Worm (Caenorhabditis elegans) whole organism, L1 larva: Measurements from ENCODE around the gene ceh-63.

Experiments used
- alr-1 ChIP-seq: fragments of 200-800 bp; sonication (Bioruptor generic); optimal IDR thresholded peaks from 2 replicates; lab custom pipeline; 2018; ENCODE audit warnings: borderline replicate concordance, mild to moderate bottlenecking, missing genetic modification characterization, missing compliant biosample characterization
- ceh-63 ChIP-seq: fragments of 200-800 bp; sonication (Bioruptor generic); optimal IDR thresholded peaks from 2 replicates; lab custom pipeline; 2018; ENCODE audit warnings: mild to moderate bottlenecking, missing genetic modification characterization, missing compliant biosample characterization
- ceh-88 ChIP-seq: fragments of 200-800 bp; sonication (Bioruptor generic); IDR thresholded peaks from 2 replicates; pipeline ENCODE4 v1.3.6; 2022; ENCODE audit warnings: missing genetic modification characterization, missing compliant biosample characterization
- dsc-1 ChIP-seq: sonication (generic microtip); optimal IDR thresholded peaks from 2 replicates; lab custom pipeline; 2016; ENCODE audit warnings: mild to moderate bottlenecking, missing genetic modification characterization, missing compliant biosample characterization
- egl-13 ChIP-seq: sonication (generic microtip); optimal IDR thresholded peaks from 2 replicates; lab custom pipeline; 2016; ENCODE audit warnings: missing genotype, missing genetic modification reagents, missing genetic modification characterization, missing compliant biosample characterization
- egl-27 ChIP-seq, 2 experiments: fragments of 150-350 bp in 1 of 2; sonication (generic microtip); optimal IDR thresholded peaks; 3 replicates each; lab custom pipeline; 2017 to 2018; ENCODE audit warnings: missing biosample characterization in 2 of 2, missing genetic modification characterization in 2 of 2, missing genetic modification reagents in 2 of 2
- elt-2 ChIP-seq: sonication (generic microtip); optimal IDR thresholded peaks from 2 replicates; lab custom pipeline; 2016; ENCODE audit warnings: missing genetic modification characterization, mild to moderate bottlenecking, inconsistent platforms, missing compliant biosample characterization, missing genetic modification reagents
- elt-3 ChIP-seq, 6 experiments: fragments of 150-350 bp in 1 of 6; sonication (generic microtip); optimal IDR thresholded peaks; 2 replicates each; lab custom pipeline; 2017 to 2018; ENCODE audit warnings: missing biosample characterization in 6 of 6, missing genetic modification characterization in 6 of 6, inconsistent platforms in 1 of 6
- ets-5 ChIP-seq: fragments of 200-800 bp; sonication (Bioruptor generic); IDR thresholded peaks from 2 replicates; pipeline ENCODE4 v1.3.6; 2022; ENCODE audit warnings: missing genetic modification characterization, missing compliant biosample characterization
- fkh-10 ChIP-seq: sonication (generic microtip); optimal IDR thresholded peaks from 2 replicates; lab custom pipeline; 2017; ENCODE audit warnings: missing biosample characterization, missing genetic modification reagents, missing genetic modification characterization
- fkh-4 ChIP-seq: sonication (generic microtip); optimal IDR thresholded peaks from 2 replicates; lab custom pipeline; 2016; ENCODE audit warnings: missing compliant biosample characterization, missing genetic modification characterization, borderline replicate concordance
- fkh-8 ChIP-seq: sonication (generic microtip); optimal IDR thresholded peaks from 2 replicates; lab custom pipeline; 2016; ENCODE audit warnings: mild to moderate bottlenecking, missing genetic modification characterization, missing compliant biosample characterization
- grh-1 ChIP-seq: fragments of 200-800 bp; sonication (Bioruptor generic); IDR thresholded peaks from 2 replicates; pipeline ENCODE4 v1.3.6; 2022; ENCODE audit warnings: missing genetic modification reagents, missing genetic modification characterization, missing compliant biosample characterization
- hpl-2 ChIP-seq: fragments of 150-350 bp; optimal IDR thresholded peaks from 2 replicates; lab custom pipeline; 2014; ENCODE audit warnings: missing biosample characterization, missing genetic modification reagents, missing genetic modification characterization
- jun-1 ChIP-seq: fragments of 150-350 bp; optimal IDR thresholded peaks from 2 replicates; lab custom pipeline; 2014; ENCODE audit warnings: missing biosample characterization, missing genetic modification reagents, missing genetic modification characterization
- lin-13 ChIP-seq: fragments of 150-350 bp; optimal IDR thresholded peaks from 2 replicates; lab custom pipeline; 2014; ENCODE audit warnings: missing biosample characterization, missing genetic modification reagents, missing genetic modification characterization
- lin-14 ChIP-seq: fragments of 200-800 bp; sonication (Bioruptor generic); optimal IDR thresholded peaks from 2 replicates; lab custom pipeline; 2018; ENCODE audit warnings: mild to moderate bottlenecking, missing genetic modification characterization, moderate library complexity, missing compliant biosample characterization
- lin-15B ChIP-seq: fragments of 150-350 bp; sonication (generic microtip); optimal IDR thresholded peaks from 3 replicates; lab custom pipeline; 2014; ENCODE audit warnings: missing biosample characterization, missing genetic modification characterization
- lin-35 ChIP-seq, 2 experiments: fragments of 150-350 bp; optimal IDR thresholded peaks; 2 replicates each; lab custom pipeline; 2014; ENCODE audit warnings: missing biosample characterization in 2 of 2, missing genetic modification characterization in 2 of 2, missing genetic modification reagents in 2 of 2
- lin-39 ChIP-seq: fragments of 150-350 bp; optimal IDR thresholded peaks from 2 replicates; lab custom pipeline; 2014; ENCODE audit warnings: missing biosample characterization, missing genetic modification reagents, missing genetic modification characterization
- lsy-2 ChIP-seq, 2 experiments: fragments of 150-350 bp; optimal IDR thresholded peaks; 2 replicates each; lab custom pipeline; 2014; ENCODE audit warnings: missing biosample characterization in 2 of 2, missing genetic modification characterization in 2 of 2
- mab-9 ChIP-seq: fragments of 200-800 bp; sonication (Bioruptor generic); IDR thresholded peaks from 2 replicates; pipeline ENCODE4 v1.3.6; 2022; ENCODE audit warnings: missing genetic modification reagents, missing genetic modification characterization, missing compliant biosample characterization
- nhr-11 ChIP-seq: fragments of 150-350 bp; optimal IDR thresholded peaks from 2 replicates; lab custom pipeline; 2014; ENCODE audit warnings: missing biosample characterization, missing genetic modification characterization
- nhr-12 ChIP-seq: sonication (generic microtip); optimal IDR thresholded peaks from 2 replicates; lab custom pipeline; 2017; ENCODE audit warnings: missing biosample characterization, missing genetic modification characterization
- nhr-19 ChIP-seq: fragments of 200-800 bp; sonication (Bioruptor generic); conservative IDR thresholded peaks from 2 replicates; pipeline ENCODE4 v1.3.6; 2022; ENCODE audit warnings: missing genetic modification characterization, missing compliant biosample characterization
- nhr-28 ChIP-seq: fragments of 150-350 bp; optimal IDR thresholded peaks from 2 replicates; lab custom pipeline; 2014; ENCODE audit warnings: missing biosample characterization, missing genetic modification characterization
- nhr-71 ChIP-seq: sonication (generic microtip); optimal IDR thresholded peaks from 2 replicates; lab custom pipeline; 2016; ENCODE audit warnings: mild to moderate bottlenecking, missing genetic modification characterization, moderate library complexity, missing compliant biosample characterization
- nhr-84 ChIP-seq: sonication (generic microtip); optimal IDR thresholded peaks from 2 replicates; lab custom pipeline; 2017; ENCODE audit warnings: missing biosample characterization, missing genetic modification characterization
- nhr-85 ChIP-seq: sonication (generic microtip); peaks from one replicate; lab custom pipeline; 2016; ENCODE audit warnings: missing genetic modification characterization, inconsistent platforms, missing compliant biosample characterization
- pqm-1 ChIP-seq: sonication (generic microtip); optimal IDR thresholded peaks from 3 replicates; lab custom pipeline; 2017; ENCODE audit warnings: missing biosample characterization, missing genetic modification characterization
- rnt-1 ChIP-seq: sonication (generic microtip); optimal IDR thresholded peaks from 2 replicates; lab custom pipeline; 2016; ENCODE audit warnings: mild to moderate bottlenecking, missing genetic modification characterization, moderate library complexity, missing compliant biosample characterization
- snpc-4 ChIP-seq: fragments of 150-350 bp; optimal IDR thresholded peaks from 2 replicates; lab custom pipeline; 2014; ENCODE audit warnings: missing biosample characterization, missing genetic modification characterization
- snu-23 ChIP-seq: sonication (generic microtip); optimal IDR thresholded peaks from 2 replicates; lab custom pipeline; 2016; ENCODE audit warnings: missing genetic modification characterization, missing compliant biosample characterization
- sox-4 ChIP-seq: sonication (generic microtip); optimal IDR thresholded peaks from 2 replicates; lab custom pipeline; 2016; ENCODE audit warnings: missing genetic modification characterization, missing compliant biosample characterization
- tbx-2 ChIP-seq: sonication (generic microtip); optimal IDR thresholded peaks from 2 replicates; lab custom pipeline; 2016; ENCODE audit warnings: missing genetic modification characterization, missing compliant biosample characterization
- tlp-1 ChIP-seq: fragments of 150-350 bp; optimal IDR thresholded peaks from 2 replicates; lab custom pipeline; 2014; ENCODE audit warnings: missing biosample characterization, missing genetic modification characterization
- unc-30 ChIP-seq: sonication (generic microtip); optimal IDR thresholded peaks from 2 replicates; lab custom pipeline; 2017; ENCODE audit warnings: missing biosample characterization, missing genetic modification characterization
- unc-62 ChIP-seq: fragments of 150-350 bp; optimal IDR thresholded peaks from 2 replicates; lab custom pipeline; 2014; ENCODE audit warnings: missing biosample characterization, missing genetic modification reagents, missing genetic modification characterization
- unc-98 ChIP-seq: fragments of 200-800 bp; sonication (Bioruptor generic); IDR thresholded peaks from 2 replicates; pipeline ENCODE4 v1.3.6; 2022; ENCODE audit warnings: missing genetic modification characterization, missing compliant biosample characterization
- zag-1 ChIP-seq: fragments of 150-350 bp; optimal IDR thresholded peaks from 2 replicates; lab custom pipeline; 2014; ENCODE audit warnings: missing biosample characterization, missing genetic modification characterization
- zip-4 ChIP-seq: fragments of 200-800 bp; sonication (Bioruptor generic); optimal IDR thresholded peaks from 2 replicates; lab custom pipeline; 2018; ENCODE audit warnings: mild to moderate bottlenecking, missing genetic modification characterization, moderate library complexity, missing compliant biosample characterization

ceh-63 gene

DNA sequence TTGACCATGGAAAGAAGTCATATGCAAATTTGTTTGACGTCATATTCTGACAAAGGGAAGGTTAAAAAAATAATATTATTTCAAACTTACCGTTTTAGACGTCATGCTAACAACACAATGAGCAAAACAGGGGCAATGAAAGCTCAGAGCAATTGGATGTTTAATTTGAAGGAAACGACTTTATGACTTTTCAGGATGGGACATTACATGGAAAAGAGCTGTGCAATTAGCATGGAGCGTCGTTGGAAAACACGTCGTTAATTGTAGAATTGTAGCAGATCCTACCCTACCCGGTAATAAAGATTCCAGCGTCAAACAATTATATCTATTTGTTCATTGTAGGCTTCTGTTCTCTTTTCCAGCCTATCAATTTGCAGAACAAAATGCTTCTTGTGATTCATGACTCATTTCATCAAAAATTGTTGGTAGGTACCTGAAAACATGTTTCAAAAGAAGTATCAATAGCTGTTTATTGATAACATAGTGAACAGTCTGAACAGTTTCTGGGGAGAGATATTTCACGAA lies at the start of gene ceh-63:
TSS of gene ceh-63 (minus strand) at position 475 of the 525 bp plus-strand sequence.
- no peak for TF ChIP-seq lin-39 (tag; lab: Kevin White, UChicago)
- peak; percentile 100 for TF ChIP-seq ceh-63 (GFP tag; lab: Kevin White, UChicago)

DNA sequence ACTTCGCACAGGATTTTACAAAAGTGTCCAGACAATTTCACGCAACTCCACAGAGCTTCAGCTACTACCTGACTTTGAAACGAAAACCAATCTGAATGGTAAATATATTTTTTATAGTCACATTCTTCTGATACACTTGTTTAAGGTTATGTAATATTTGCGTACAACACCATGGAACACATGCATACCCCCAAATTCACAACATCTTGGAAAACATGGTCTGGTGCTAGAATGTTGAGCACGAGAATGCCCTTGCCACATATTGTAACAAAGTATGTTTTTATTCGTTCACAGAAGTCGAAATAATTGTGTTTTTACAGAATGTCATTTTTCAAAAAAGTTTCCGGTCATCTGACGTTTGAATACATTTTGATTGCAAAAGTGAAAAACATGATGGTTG lies 42.0 kb upstream of the ceh-63 start:
- TF ChIP-seq egl-13 (tag; lab: Kevin White, UChicago) (no peak), sox-4 (no peak), unc-98 (GFP tag; lab: Robert Waterston, UW) (no peak), ceh-88 (GFP tag; lab: Robert Waterston, UW) (no peak), lin-15B (tag; lab: Kevin White, UChicago) (no peak), mab-9 (GFP tag; lab: Robert Waterston, UW) (no peak), grh-1 (GFP tag; lab: Robert Waterston, UW) (no peak), tlp-1 (tag; lab: Kevin White, UChicago) (no peak), nhr-19 (GFP tag; lab: Robert Waterston, UW) (no peak), elt-2 (tag; lab: Kevin White, UChicago) (no peak), nhr-85 (tag; lab: Kevin White, UChicago) (no peak), snpc-4 (no peak), lsy-2 (tag; optimal IDR thresholded peaks at IDR 0.05; lab: Kevin White, UChicago) (no peak), nhr-12 (tag; lab: Kevin White, UChicago) (no peak), zip-4 (GFP tag; lab: Kevin White, UChicago) (no peak), hpl-2 (GFP tag; lab: Kevin White, UChicago) (no peak), pqm-1 (tag; lab: Kevin White, UChicago) (no peak), nhr-71 (tag; lab: Kevin White, UChicago) (no peak)

DNA sequence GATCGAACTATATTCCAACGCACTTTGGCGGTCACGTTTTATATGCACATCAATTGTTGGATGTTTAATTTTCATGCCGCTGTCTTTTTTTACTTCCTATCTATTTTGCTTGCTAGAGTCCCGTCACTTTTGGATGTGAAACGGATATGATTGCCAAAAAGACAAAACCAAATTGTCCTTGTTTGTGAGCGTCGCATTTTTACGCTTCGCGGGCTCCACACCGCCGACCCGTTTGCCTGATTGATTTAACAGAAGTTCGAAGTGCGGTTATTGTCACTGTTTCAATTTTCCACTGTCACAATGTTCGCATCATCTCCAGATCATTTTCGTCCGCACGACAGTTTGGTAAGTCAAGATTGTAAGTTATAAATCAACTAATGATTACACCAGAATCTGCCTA lies 40.9 kb upstream of the ceh-63 start, which contains the start of gene C01C4.2:
TSS of gene C01C4.2 (plus strand) at position 301 of the 400 bp plus-strand sequence.
- TF ChIP-seq pqm-1 (tag; lab: Kevin White, UChicago) (no peak), egl-13 (tag; lab: Kevin White, UChicago) (no peak), rnt-1 (tag; lab: Kevin White, UChicago) (no peak), lin-35 (GFP tag; optimal IDR thresholded peaks at IDR 0.05; lab: Kevin White, UChicago) (no peak), unc-30 (no peak), lsy-2 (tag; optimal IDR thresholded peaks at IDR 0.05; lab: Kevin White, UChicago) (no peak), unc-62 (GFP tag; lab: Kevin White, UChicago) (no peak), zag-1 (no peak), egl-27 (tag; optimal IDR thresholded peaks at IDR 0.05; lab: Kevin White, UChicago) (no peak), fkh-8 (tag; lab: Kevin White, UChicago) (no peak), lin-15B (tag; lab: Kevin White, UChicago) (no peak)

DNA sequence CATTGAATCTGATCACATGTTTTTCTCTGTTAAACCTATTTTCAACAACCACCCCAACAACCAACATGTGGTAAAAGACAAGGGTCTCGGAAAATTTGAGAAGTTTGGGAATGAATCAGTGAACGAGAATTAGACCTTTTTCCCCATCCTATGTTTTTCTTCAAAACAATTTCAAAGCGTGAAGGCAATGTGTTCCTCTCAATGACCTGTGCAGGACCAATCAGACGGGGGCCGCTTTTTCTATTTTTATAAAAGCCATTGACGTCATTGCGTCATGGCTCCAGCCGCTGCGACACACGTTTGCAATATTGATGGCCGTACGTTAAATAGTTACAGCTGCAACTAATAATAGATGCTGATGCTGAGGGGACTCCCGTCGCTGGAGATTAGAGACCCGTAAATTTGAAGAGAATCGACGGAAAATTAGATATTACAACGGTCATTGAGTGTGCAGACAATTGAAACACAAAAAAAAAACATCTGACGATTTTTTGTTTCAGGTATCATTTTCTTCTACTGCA lies 37.8 kb upstream of the ceh-63 start:
- TF ChIP-seq nhr-71 (tag; lab: Kevin White, UChicago): peak; percentile 59
- no peak for TF ChIP-seq lin-39 (tag; lab: Kevin White, UChicago)
- peak; percentile 34 for TF ChIP-seq nhr-85 (tag; lab: Kevin White, UChicago)
- no peak for TF ChIP-seq snpc-4
- TF ChIP-seq dsc-1: peak; percentile 99
- peak; percentile 30 for TF ChIP-seq rnt-1 (tag; lab: Kevin White, UChicago)
- peak; percentile 95 for TF ChIP-seq fkh-4 (tag; lab: Kevin White, UChicago)
- TF ChIP-seq unc-98 (GFP tag; lab: Robert Waterston, UW): no peak
- TF ChIP-seq lin-14 (GFP tag; lab: Kevin White, UChicago): peak; percentile 40
- TF ChIP-seq, all 84 proteins: peak for 6

DNA sequence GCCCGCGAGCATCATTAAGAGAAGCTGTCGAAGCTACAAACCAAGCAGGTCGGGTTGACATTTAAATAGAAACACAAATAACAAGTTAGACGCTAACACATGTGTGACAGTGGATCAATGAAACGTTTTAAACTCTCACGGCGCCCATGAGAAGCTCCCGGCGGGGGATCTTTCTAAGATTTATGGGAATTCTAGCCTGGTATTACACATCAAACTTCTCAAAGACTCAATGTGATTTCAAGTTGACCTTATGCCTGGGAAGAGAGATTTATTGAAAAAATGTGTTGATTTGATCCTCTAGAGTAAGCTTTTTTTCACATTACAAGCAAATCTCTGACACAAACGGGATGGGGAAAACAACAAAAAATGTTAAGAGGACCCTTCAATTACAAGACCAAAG lies 35.9 kb upstream of the ceh-63 start:
- TF ChIP-seq tbx-2 (tag; lab: Kevin White, UChicago) (no peak), nhr-84 (tag; lab: Kevin White, UChicago) (no peak), snu-23 (peak; percentile 4), lin-13 (no peak), nhr-12 (tag; lab: Kevin White, UChicago) (no peak), elt-2 (tag; lab: Kevin White, UChicago) (no peak), nhr-28 (no peak), fkh-10 (GFP tag; lab: Kevin White, UChicago) (no peak), fkh-4 (tag; lab: Kevin White, UChicago) (peak; percentile 80), alr-1 (tag; lab: Kevin White, UChicago) (no peak), nhr-11 (no peak), elt-3 (tag; optimal IDR thresholded peaks at IDR 0.05; lab: Kevin White, UChicago) (no peak), rnt-1 (tag; lab: Kevin White, UChicago) (peak; percentile 32), fkh-8 (tag; lab: Kevin White, UChicago) (no peak), jun-1 (tag; lab: Kevin White, UChicago) (no peak), lin-14 (GFP tag; lab: Kevin White, UChicago) (peak; percentile 33), egl-13 (tag; lab: Kevin White, UChicago) (no peak), nhr-71 (tag; lab: Kevin White, UChicago) (peak; percentile 50), ets-5 (GFP tag; lab: Robert Waterston, UW) (no peak)
